Fruit fly (Drosophila melanogaster) Kc167 (cell line): Measurements from ENCODE around the gene CG3288.

Source experiments
- Myc ChIP-seq: fragments of >200 bp; optimal IDR thresholded peaks from 2 replicates; lab custom pipeline; 2017; ENCODE audit warnings: missing external identifiers
- Sin3A ChIP-seq: fragments of >200 bp; optimal IDR thresholded peaks from 2 replicates; lab custom pipeline; 2018; ENCODE audit warnings: missing external identifiers
- h ChIP-seq: fragments of >200 bp; optimal IDR thresholded peaks from 3 replicates; lab custom pipeline; 2018; ENCODE audit warnings: missing external identifiers
- psq ChIP-seq: fragments of >200 bp; optimal IDR thresholded peaks from 2 replicates; lab custom pipeline; 2017; ENCODE audit warnings: missing external identifiers
- ttk ChIP-seq: sonication (Bioruptor generic); optimal IDR thresholded peaks from 2 replicates; lab custom pipeline; 2017; ENCODE audit warnings: missing external identifiers

dm6 chr3L:20837040-20837830 lies 1.3 kb downstream of the CG3288 start, which contains the start of gene CG13255:
- TF ChIP-seq Sin3A (lab: Kevin White, UChicago) (no peak), h (lab: Kevin White, UChicago) (no peak), Myc (lab: Kevin White, UChicago) (no peak), psq (lab: Kevin White, UChicago) (no peak), ttk (lab: Kevin White, UChicago) (no peak)
